Worm (Caenorhabditis elegans): ENCODE measurements around the gene glb-28.

glb-28 gene

DNA sequence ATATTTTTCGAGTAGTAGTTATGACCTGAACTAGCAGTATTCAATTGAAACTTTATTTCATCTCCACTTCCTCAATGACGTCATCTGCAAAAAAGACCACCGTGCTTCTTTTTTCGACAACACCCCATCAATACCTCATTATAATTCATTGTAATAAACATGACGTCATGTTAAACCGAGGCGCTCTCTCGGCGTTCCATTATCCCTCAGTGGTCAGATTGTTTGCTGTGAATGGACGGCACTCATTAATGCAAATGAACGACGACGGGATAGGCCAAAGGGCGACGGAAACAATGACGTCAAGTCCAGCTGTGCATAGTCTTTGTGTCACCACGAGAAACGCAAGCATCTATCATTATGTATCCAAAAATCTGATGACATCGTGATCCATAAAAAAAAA, 30.6 kb upstream of the glb-28 start (continued):
- no peak for TF ChIP-seq nhr-28 (tag; optimal IDR thresholded peaks at IDR 0.05)
- TF ChIP-seq unc-120 (tag; optimal IDR thresholded peaks at IDR 0.05; ENCODE audit: poor library complexity, severe bottlenecking) = peak; percentile 1
- TF ChIP-seq ces-1 (GFP tag; optimal IDR thresholded peaks at IDR 0.05) = peak; percentile 72
- peak; percentile 78 for TF ChIP-seq ztf-11 (tag; optimal IDR thresholded peaks at IDR 0.05)

DNA sequence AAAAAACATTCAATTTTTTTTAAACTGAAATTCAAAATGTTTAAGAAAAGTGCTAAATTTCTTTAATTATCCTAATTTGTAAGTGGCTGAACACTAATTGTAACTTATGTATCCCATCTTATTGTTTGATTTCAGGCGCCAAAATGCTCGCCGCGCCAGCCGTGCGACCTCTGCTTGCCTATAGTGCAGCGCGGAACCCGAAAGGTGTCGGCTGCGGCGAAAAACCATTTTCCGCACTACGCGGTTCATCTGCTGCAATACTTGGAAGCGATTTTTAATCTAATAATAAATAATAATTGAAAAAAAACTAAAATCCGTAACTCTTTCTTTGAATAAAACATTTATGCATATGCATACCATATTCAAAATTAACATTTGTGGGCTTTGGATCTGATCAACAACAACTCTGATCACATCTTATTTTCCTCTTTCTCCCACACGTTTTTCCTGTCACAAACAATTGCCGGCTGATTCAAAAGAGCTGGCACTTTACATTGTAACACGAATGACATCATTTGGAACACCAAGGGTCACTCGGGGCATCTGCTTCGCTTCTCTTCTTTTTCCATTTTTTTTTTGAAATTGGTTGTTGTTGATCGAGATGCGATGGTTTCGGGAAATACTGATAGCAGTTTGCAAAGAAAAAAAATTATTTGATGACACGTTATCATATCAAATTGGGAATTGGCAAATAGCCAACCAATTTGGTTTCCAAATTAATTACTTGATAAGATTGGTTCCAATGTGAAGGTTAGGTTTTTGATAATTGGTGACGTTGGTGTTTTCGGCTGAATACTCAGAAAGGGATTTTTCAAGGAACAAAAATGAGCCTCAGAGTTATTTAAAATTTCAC, 28.5 kb upstream of the glb-28 start:
- TF ChIP-seq hlh-1 (tag; optimal IDR thresholded peaks at IDR 0.05) = peak; percentile 89
- TF ChIP-seq unc-62 (GFP tag; optimal IDR thresholded peaks at IDR 0.05) = peak; percentile 64
- TF ChIP-seq unc-120 (tag; optimal IDR thresholded peaks at IDR 0.05; ENCODE audit: poor library complexity, severe bottlenecking) = no peak

ce11 chrX:15343971-15344370, 26.9 kb upstream of the glb-28 start:
- peak; percentile 67 for TF ChIP-seq ces-1 (GFP tag; optimal IDR thresholded peaks at IDR 0.05)
- no peak for TF ChIP-seq nhr-237 (tag; optimal IDR thresholded peaks at IDR 0.05)

ce11 chrX:15342744-15343259, 25.8 kb upstream of the glb-28 start:
- TF ChIP-seq mab-5 (tag; optimal IDR thresholded peaks at IDR 0.05) = no peak
- no peak for TF ChIP-seq drap-1 (GFP tag; optimal IDR thresholded peaks at IDR 0.05)
- no peak for TF ChIP-seq M03D4.4 (tag; optimal IDR thresholded peaks at IDR 0.05)
- TF ChIP-seq zip-8 (tag; optimal IDR thresholded peaks at IDR 0.05) = no peak
- TF ChIP-seq lsy-2 (tag; optimal IDR thresholded peaks at IDR 0.05) = no peak
- TF ChIP-seq sem-2 (GFP tag; optimal IDR thresholded peaks at IDR 0.05) = no peak

DNA sequence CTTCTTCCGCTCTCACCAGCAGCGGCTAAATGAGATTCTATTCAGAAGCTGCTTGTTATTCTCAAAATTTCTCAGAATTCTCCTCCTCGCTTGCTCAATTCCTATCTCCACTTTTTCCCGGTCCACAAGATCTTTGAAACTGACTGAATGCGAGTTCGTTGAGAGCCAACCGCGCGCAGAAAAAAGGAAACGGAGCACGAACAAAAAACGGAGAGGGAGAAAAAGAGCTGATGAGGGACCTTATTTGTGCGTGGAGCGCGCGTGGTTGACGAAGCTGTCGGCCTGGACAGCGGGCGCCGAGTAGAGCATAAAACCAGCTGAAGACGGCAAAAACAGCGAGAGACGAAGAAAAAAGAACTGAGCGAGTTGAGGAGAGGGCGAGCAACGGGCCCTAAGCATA, 25.0 kb upstream of the glb-28 start:
- no peak for TF ChIP-seq lsy-2 (tag; optimal IDR thresholded peaks at IDR 0.05)
- no peak for TF ChIP-seq flh-1 (GFP tag; optimal IDR thresholded peaks at IDR 0.05)
- TF ChIP-seq hlh-1 (tag; optimal IDR thresholded peaks at IDR 0.05) = no peak
- no peak for TF ChIP-seq ces-1 (GFP tag; optimal IDR thresholded peaks at IDR 0.05)
- TF ChIP-seq ceh-43 (GFP tag; optimal IDR thresholded peaks at IDR 0.05) = no peak
- no peak for TF ChIP-seq mls-2 (tag; optimal IDR thresholded peaks at IDR 0.05)
- no peak for TF ChIP-seq blmp-1 (tag; optimal IDR thresholded peaks at IDR 0.05)
- TF ChIP-seq mab-5 (tag; optimal IDR thresholded peaks at IDR 0.05) = no peak

DNA sequence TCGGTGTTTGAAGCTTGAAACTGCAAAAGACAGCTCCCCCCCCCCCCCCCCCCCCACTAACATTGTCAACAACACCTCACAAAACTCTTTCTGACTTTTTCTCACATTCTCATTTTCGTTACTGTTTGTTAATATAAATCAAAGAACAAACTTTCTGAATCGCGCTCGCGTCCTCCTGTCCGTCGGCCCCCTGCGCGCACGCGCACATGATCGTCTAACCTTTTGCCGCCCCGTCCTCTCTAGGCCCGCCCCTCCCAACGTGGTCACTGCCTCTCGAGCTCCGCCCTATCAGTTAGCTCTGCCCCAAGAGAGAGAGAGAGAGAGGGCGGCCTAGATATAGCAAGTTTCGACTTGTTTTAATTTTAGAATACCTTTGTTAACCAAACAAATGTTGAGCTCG, 23.7 kb upstream of the glb-28 start:
- TF ChIP-seq sptf-1 (tag; optimal IDR thresholded peaks at IDR 0.05) (peak; percentile 34), nhr-76 (tag; optimal IDR thresholded peaks at IDR 0.05) (no peak), elt-1 (tag; optimal IDR thresholded peaks at IDR 0.05; ENCODE audit: borderline replicate concordance, insufficient read depth) (no peak), tbx-8 (GFP tag; optimal IDR thresholded peaks at IDR 0.05) (no peak), ceh-83 (GFP tag; optimal IDR thresholded peaks at IDR 0.05) (peak; percentile 40), ztf-11 (tag; optimal IDR thresholded peaks at IDR 0.05) (no peak)

DNA sequence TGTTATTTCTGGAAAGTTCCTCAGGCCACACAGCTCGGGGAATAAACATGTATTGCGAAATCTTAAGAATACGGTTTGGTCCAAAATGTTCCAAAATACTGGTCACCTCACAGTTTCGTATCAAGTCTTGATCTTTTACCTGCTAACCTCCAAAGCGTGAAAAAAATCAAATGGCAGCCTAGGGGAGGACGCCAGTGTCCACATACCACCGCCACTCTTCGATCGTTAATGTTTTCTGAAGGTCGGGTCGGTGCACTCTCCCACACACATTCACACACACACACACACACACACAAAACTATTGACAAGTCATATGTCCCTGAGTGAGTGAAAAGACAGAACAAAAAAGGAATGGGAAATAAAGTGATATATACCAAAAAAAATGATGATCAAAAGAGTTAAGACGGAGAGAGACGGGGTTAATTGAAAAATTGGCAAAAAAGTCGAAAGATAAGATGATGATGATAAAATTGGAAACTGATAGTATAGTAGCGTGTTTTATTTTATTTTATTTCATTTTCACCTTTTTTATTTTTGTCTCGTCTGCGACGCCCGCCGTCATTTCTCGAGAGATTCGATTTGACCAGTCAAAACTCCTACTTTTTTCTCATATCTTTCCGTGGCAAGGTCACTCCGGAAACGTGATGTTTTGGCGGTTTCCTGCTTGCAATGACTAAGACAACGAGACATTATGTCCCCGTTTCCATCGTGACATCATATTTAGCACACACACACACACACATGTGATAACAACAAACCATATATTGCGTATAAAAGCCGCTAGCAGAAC, 23.0 kb upstream of the glb-28 start, which contains the start of gene Y15E3A.5:
Gene Y15E3A.5, plus strand, starts transcription at position 752 of the 790 bp plus-strand sequence.
- TF ChIP-seq drap-1 (GFP tag; optimal IDR thresholded peaks at IDR 0.05) = no peak

ce11 chrX:15338195-15338594, 21.1 kb upstream of the glb-28 start:
- TF ChIP-seq flh-1 (GFP tag; optimal IDR thresholded peaks at IDR 0.05) (no peak), lsy-2 (tag; optimal IDR thresholded peaks at IDR 0.05) (no peak), sptf-1 (tag; optimal IDR thresholded peaks at IDR 0.05) (no peak), snpc-4 (tag; optimal IDR thresholded peaks at IDR 0.05) (no peak), hlh-1 (tag; optimal IDR thresholded peaks at IDR 0.05) (peak; percentile 92), unc-62 (GFP tag; optimal IDR thresholded peaks at IDR 0.05) (peak; percentile 21), nhr-12 (tag; optimal IDR thresholded peaks at IDR 0.05) (no peak), cnd-1 (tag; optimal IDR thresholded peaks at IDR 0.05) (no peak), unc-120 (tag; optimal IDR thresholded peaks at IDR 0.05; ENCODE audit: poor library complexity, severe bottlenecking) (peak; percentile 25)
